Fruit fly (Drosophila melanogaster) ovary, adult (tissue): ENCODE measurements around the gene CG3078.

Experiments used
- CG17801 ChIP-seq: fragments of 200-800 bp; optimal IDR thresholded peaks from 2 replicates; lab custom pipeline; 2019; ENCODE audit warnings: missing biosample characterization, mild to moderate bottlenecking, missing genetic modification characterization, moderate library complexity; ENCODE audit not compliant: partially characterized antibody

CG3078 gene

dm6 chrX:2298708-2299370 lies 39.2 kb upstream of the CG3078 start:
- TF ChIP-seq CG17801 (GFP tag; lab: Kevin White, UChicago): peak; percentile 84

dm6 chrX:2297428-2298200 lies 38.0 kb upstream of the CG3078 start:
- peak; percentile 98 for TF ChIP-seq CG17801 (GFP tag; lab: Kevin White, UChicago)

- TF ChIP-seq CG17801 (GFP tag; lab: Kevin White, UChicago): peak; percentile 81
These were observed 36.8 kb upstream of the CG3078 start for dm6 chrX:2296230-2297044.

dm6 chrX:2295435-2296229 lies 36.0 kb upstream of the CG3078 start, which contains the start of gene Raf:
TSS of gene Raf (plus strand) at chrX:2295466.
- TF ChIP-seq CG17801 (GFP tag; lab: Kevin White, UChicago): peak; percentile 39

- peak; percentile 46 for TF ChIP-seq CG17801 (GFP tag; lab: Kevin White, UChicago)
These were observed 35.1 kb upstream of the CG3078 start for dm6 chrX:2294474-2295434.

dm6 chrX:2293294-2293988 lies 33.8 kb upstream of the CG3078 start, which contains the start of gene CG2865:
TSS of gene CG2865 (minus strand) at chrX:2293411.
- peak; percentile 99 for TF ChIP-seq CG17801 (GFP tag; lab: Kevin White, UChicago)

dm6 chrX:2292410-2292809 lies 32.7 kb upstream of the CG3078 start:
- no peak for TF ChIP-seq CG17801 (GFP tag; lab: Kevin White, UChicago)

- no peak for TF ChIP-seq CG17801 (GFP tag; lab: Kevin White, UChicago)
These were observed 31.4 kb upstream of the CG3078 start for dm6 chrX:2291023-2291422.

- peak; percentile 75 for TF ChIP-seq CG17801 (GFP tag; lab: Kevin White, UChicago)
These were observed 29.5 kb upstream of the CG3078 start for dm6 chrX:2289134-2289533.

dm6 chrX:2288327-2288726 lies 28.7 kb upstream of the CG3078 start:
- no peak for TF ChIP-seq CG17801 (GFP tag; lab: Kevin White, UChicago)

dm6 chrX:2286985-2287384 lies 27.3 kb upstream of the CG3078 start:
- no peak for TF ChIP-seq CG17801 (GFP tag; lab: Kevin White, UChicago)

dm6 chrX:2286255-2286654 lies 26.6 kb upstream of the CG3078 start:
- no peak for TF ChIP-seq CG17801 (GFP tag; lab: Kevin White, UChicago)

dm6 chrX:2283470-2283869 lies 23.8 kb upstream of the CG3078 start:
- TF ChIP-seq CG17801 (GFP tag; lab: Kevin White, UChicago): no peak
